Worm (Caenorhabditis elegans): ENCODE measurements around the gene lido-13.
A peak's percentile ranks its signal among the peaks of the same experiment; 100 is the strongest.

The lido-13 gene

ce11 chrII:3030416-3030815 lies 23.7 kb downstream of the lido-13 start:
- TF ChIP-seq ref-1 (GFP tag; conservative IDR thresholded peaks at IDR 0.05): no peak
- TF ChIP-seq med-1 (GFP tag; optimal IDR thresholded peaks at IDR 0.05; ENCODE audit: insufficient read depth): no peak
- no peak for TF ChIP-seq cog-1 (tag; optimal IDR thresholded peaks at IDR 0.05)
- TF ChIP-seq ztf-29 (GFP tag; IDR thresholded peaks at IDR 0.05): no peak
- TF ChIP-seq tab-1 (GFP tag; IDR thresholded peaks at IDR 0.05): no peak

- no peak for TF ChIP-seq med-1 (GFP tag; optimal IDR thresholded peaks at IDR 0.05; ENCODE audit: insufficient read depth)
- no peak for TF ChIP-seq ztf-23 (GFP tag; IDR thresholded peaks at IDR 0.05)
- TF ChIP-seq ref-1 (GFP tag; conservative IDR thresholded peaks at IDR 0.05): no peak
- TF ChIP-seq ztf-29 (GFP tag; IDR thresholded peaks at IDR 0.05): no peak
- TF ChIP-seq tab-1 (GFP tag; IDR thresholded peaks at IDR 0.05): no peak
- TF ChIP-seq cog-1 (tag; optimal IDR thresholded peaks at IDR 0.05): no peak
- no peak for TF ChIP-seq T22C8.4 (GFP tag; IDR thresholded peaks at IDR 0.05)
- no peak for TF ChIP-seq klf-2 (GFP tag; conservative IDR thresholded peaks at IDR 0.05)
- no peak for TF ChIP-seq flt-1 (GFP tag; IDR thresholded peaks at IDR 0.05)
Measured at ce11 chrII:3028264-3028663, 25.9 kb downstream of the lido-13 start.

ce11 chrII:3024655-3025054 lies 29.5 kb downstream of the lido-13 start:
- TF ChIP-seq ztf-29 (GFP tag; IDR thresholded peaks at IDR 0.05): no peak
- no peak for TF ChIP-seq tab-1 (GFP tag; IDR thresholded peaks at IDR 0.05)
- no peak for TF ChIP-seq med-1 (GFP tag; optimal IDR thresholded peaks at IDR 0.05; ENCODE audit: insufficient read depth)
- no peak for TF ChIP-seq ztf-23 (GFP tag; IDR thresholded peaks at IDR 0.05)
- TF ChIP-seq flt-1 (GFP tag; IDR thresholded peaks at IDR 0.05): no peak
- no peak for TF ChIP-seq T22C8.4 (GFP tag; IDR thresholded peaks at IDR 0.05)
- TF ChIP-seq klf-2 (GFP tag; conservative IDR thresholded peaks at IDR 0.05): no peak
- TF ChIP-seq cog-1 (tag; optimal IDR thresholded peaks at IDR 0.05): no peak
- no peak for TF ChIP-seq ref-1 (GFP tag; conservative IDR thresholded peaks at IDR 0.05)

- TF ChIP-seq klf-2 (GFP tag; conservative IDR thresholded peaks at IDR 0.05) (no peak), ref-1 (GFP tag; conservative IDR thresholded peaks at IDR 0.05) (no peak), ztf-29 (GFP tag; IDR thresholded peaks at IDR 0.05) (no peak), ztf-23 (GFP tag; IDR thresholded peaks at IDR 0.05) (no peak)
Measured at ce11 chrII:3023381-3023935, 30.7 kb downstream of the lido-13 start, which contains the start of gene clec-2. Gene clec-2 (minus strand): TSS chrII:3023431.

DNA sequence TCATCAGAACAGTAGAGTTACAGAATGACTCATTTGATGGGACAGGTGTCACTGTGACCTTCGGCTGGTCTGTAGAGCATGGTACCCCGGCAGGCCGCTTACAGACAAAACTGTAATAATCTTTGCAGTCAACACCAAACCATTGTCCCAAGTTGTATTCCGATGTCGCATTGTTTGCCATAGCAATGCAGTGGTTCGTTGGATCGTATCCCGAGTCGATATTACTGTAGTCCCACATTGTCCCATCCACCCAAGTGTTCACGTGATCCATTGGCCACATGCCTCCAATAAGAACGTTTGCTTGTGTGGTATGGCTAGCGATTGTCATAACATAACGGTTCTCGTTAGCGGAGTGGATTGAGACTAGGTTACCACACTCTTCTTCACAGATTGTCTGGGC lies 33.2 kb downstream of the lido-13 start:
- no peak for TF ChIP-seq cog-1 (tag; optimal IDR thresholded peaks at IDR 0.05)
- TF ChIP-seq klf-2 (GFP tag; conservative IDR thresholded peaks at IDR 0.05): no peak

- no peak for TF ChIP-seq ztf-29 (GFP tag; IDR thresholded peaks at IDR 0.05)
- TF ChIP-seq med-1 (GFP tag; optimal IDR thresholded peaks at IDR 0.05; ENCODE audit: insufficient read depth): no peak
Measured at ce11 chrII:3019807-3020206, 34.3 kb downstream of the lido-13 start, which contains the start of gene clec-3. Gene clec-3 (minus strand): TSS chrII:3019907.

DNA sequence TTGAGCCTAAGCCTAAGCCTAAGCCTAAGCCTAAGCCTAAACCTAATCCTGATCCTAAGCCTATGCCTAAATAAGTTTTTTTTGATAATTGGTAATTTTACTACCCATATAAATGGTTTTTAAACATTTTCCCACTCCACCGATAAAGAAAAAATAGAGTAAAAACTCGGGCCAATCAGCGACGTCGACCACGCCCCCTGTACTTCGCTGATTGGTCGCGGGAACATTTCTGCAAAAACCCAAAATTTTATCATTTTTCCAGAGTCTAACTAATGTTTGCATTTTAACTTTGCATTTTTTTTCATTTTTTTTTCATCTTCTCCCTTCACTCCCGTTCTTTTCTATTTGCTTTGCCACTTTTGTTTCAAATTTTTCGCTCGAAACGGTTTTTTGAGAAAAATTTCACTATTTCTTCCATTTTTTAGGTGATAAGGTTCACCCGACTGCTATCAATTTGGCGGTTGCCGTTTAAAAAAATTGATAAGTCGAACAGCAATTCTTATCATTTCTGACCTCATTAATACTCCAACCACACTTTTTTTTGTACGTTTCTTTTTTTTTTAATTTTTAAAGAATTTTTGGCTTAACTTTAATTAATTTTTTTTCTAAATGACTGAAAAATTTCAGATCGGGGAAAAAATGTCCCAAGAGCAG lies 39.8 kb downstream of the lido-13 start, which contains the start of gene C41H7.2:
C41H7.2 (plus strand) TSS at position 622 of the 654 bp plus-strand sequence.
- TF ChIP-seq flt-1 (GFP tag; IDR thresholded peaks at IDR 0.05) (0 out of 2 replicates have a peak, but pooled peaks have one; percentile 2), tab-1 (GFP tag; IDR thresholded peaks at IDR 0.05) (no peak)

- TF ChIP-seq cog-1 (tag; optimal IDR thresholded peaks at IDR 0.05) (no peak), med-1 (GFP tag; optimal IDR thresholded peaks at IDR 0.05; ENCODE audit: insufficient read depth) (no peak), T22C8.4 (GFP tag; IDR thresholded peaks at IDR 0.05) (no peak), klf-2 (GFP tag; conservative IDR thresholded peaks at IDR 0.05) (no peak), ztf-23 (GFP tag; IDR thresholded peaks at IDR 0.05) (no peak)
Measured at ce11 chrII:3012133-3012532, 42.0 kb downstream of the lido-13 start, which contains the start of gene C41H7.9. Gene C41H7.9 (minus strand): TSS chrII:3012233.

- no peak for TF ChIP-seq T22C8.4 (GFP tag; IDR thresholded peaks at IDR 0.05)
- TF ChIP-seq ztf-29 (GFP tag; IDR thresholded peaks at IDR 0.05): no peak
- TF ChIP-seq flt-1 (GFP tag; IDR thresholded peaks at IDR 0.05): no peak
- TF ChIP-seq tab-1 (GFP tag; IDR thresholded peaks at IDR 0.05): no peak
- no peak for TF ChIP-seq ref-1 (GFP tag; conservative IDR thresholded peaks at IDR 0.05)
- TF ChIP-seq med-1 (GFP tag; optimal IDR thresholded peaks at IDR 0.05; ENCODE audit: insufficient read depth): no peak
- TF ChIP-seq ztf-23 (GFP tag; IDR thresholded peaks at IDR 0.05): no peak
- TF ChIP-seq cog-1 (tag; optimal IDR thresholded peaks at IDR 0.05): no peak
- TF ChIP-seq klf-2 (GFP tag; conservative IDR thresholded peaks at IDR 0.05): no peak
Measured at ce11 chrII:3008400-3008799, 45.7 kb downstream of the lido-13 start, which contains the start of gene sdz-5. Gene sdz-5 (plus strand): TSS chrII:3008700.

- peak; percentile 57; the same call in 1 of the 2 replicates for TF ChIP-seq T22C8.4 (GFP tag; IDR thresholded peaks at IDR 0.05)
- TF ChIP-seq tab-1 (GFP tag; IDR thresholded peaks at IDR 0.05): no peak
- TF ChIP-seq klf-2 (GFP tag; conservative IDR thresholded peaks at IDR 0.05): no peak
- no peak for TF ChIP-seq cog-1 (tag; optimal IDR thresholded peaks at IDR 0.05)
Measured at ce11 chrII:3005499-3005898, 48.6 kb downstream of the lido-13 start, which contains the start of gene lido-12. Gene lido-12 (plus strand): TSS chrII:3005799.

- TF ChIP-seq med-1 (GFP tag; optimal IDR thresholded peaks at IDR 0.05; ENCODE audit: insufficient read depth): no peak
- TF ChIP-seq cog-1 (tag; optimal IDR thresholded peaks at IDR 0.05): no peak
- TF ChIP-seq tab-1 (GFP tag; IDR thresholded peaks at IDR 0.05): no peak
- TF ChIP-seq ref-1 (GFP tag; conservative IDR thresholded peaks at IDR 0.05): no peak
- no peak for TF ChIP-seq flt-1 (GFP tag; IDR thresholded peaks at IDR 0.05)
- no peak for TF ChIP-seq klf-2 (GFP tag; conservative IDR thresholded peaks at IDR 0.05)
Measured at ce11 chrII:3003667-3004066, 50.5 kb downstream of the lido-13 start, which contains the start of gene lido-11. Gene lido-11 (plus strand): TSS chrII:3003967.

All from whole organism, midembryonic.